Fruit fly (Drosophila melanogaster) whole organism, prepupa: Measurements from ENCODE around the gene PH4alphaNE3.

ENCODE experiments used
- CG10631 ChIP-seq: fragments of 200-800 bp; sonication (Bioruptor generic); optimal IDR thresholded peaks from 2 replicates; lab custom pipeline; 2016; ENCODE audit warnings: missing biosample characterization, missing genetic modification characterization
- CG11294 ChIP-seq: fragments of 200-800 bp; sonication (Bioruptor generic); IDR thresholded peaks from 2 replicates; pipeline ENCODE4 v1.3.6; 2022; ENCODE audit warnings: missing biosample characterization, missing genetic modification characterization
- CG1621 ChIP-seq: fragments of 200-800 bp; sonication (Bioruptor generic); optimal IDR thresholded peaks from 3 replicates; lab custom pipeline; 2018; ENCODE audit warnings: missing biosample characterization, mild to moderate bottlenecking, missing genetic modification characterization
- CG16779 ChIP-seq: fragments of 200-800 bp; sonication (Bioruptor generic); optimal IDR thresholded peaks from 3 replicates; lab custom pipeline; 2017; ENCODE audit warnings: missing biosample characterization, mild to moderate bottlenecking, missing genetic modification characterization
- CG31627 ChIP-seq: fragments of 200-800 bp; sonication (Bioruptor generic); optimal IDR thresholded peaks from 3 replicates; lab custom pipeline; 2016; ENCODE audit warnings: missing biosample characterization, missing genetic modification characterization
- CG32006 ChIP-seq: fragments of 200-800 bp; sonication (Bioruptor generic); optimal IDR thresholded peaks from 3 replicates; lab custom pipeline; 2017; ENCODE audit warnings: missing biosample characterization, mild to moderate bottlenecking, missing genetic modification characterization
- CG3919 ChIP-seq: fragments of 200-800 bp; sonication (Bioruptor generic); optimal IDR thresholded peaks from 3 replicates; lab custom pipeline; 2016; ENCODE audit warnings: missing biosample characterization, missing genetic modification characterization
- CG6276 ChIP-seq: fragments of 200-800 bp; sonication (Bioruptor generic); optimal IDR thresholded peaks from 2 replicates; lab custom pipeline; 2017; ENCODE audit warnings: missing biosample characterization, mild to moderate bottlenecking, missing genetic modification characterization
- CG6792 ChIP-seq: fragments of 200-800 bp; sonication (Bioruptor generic); optimal IDR thresholded peaks from 3 replicates; lab custom pipeline; 2016; ENCODE audit warnings: missing biosample characterization, missing genetic modification characterization
- CG6854 ChIP-seq: fragments of 200-800 bp; sonication (Bioruptor generic); optimal IDR thresholded peaks from 2 replicates; lab custom pipeline; 2017; ENCODE audit warnings: missing biosample characterization, mild to moderate bottlenecking, missing genetic modification characterization
- CG7368 ChIP-seq: fragments of 200-800 bp; sonication (Bioruptor generic); optimal IDR thresholded peaks from 3 replicates; lab custom pipeline; 2016; ENCODE audit warnings: missing biosample characterization, missing genetic modification characterization
- CG8319 ChIP-seq: fragments of 200-800 bp; sonication (Bioruptor generic); optimal IDR thresholded peaks from 3 replicates; lab custom pipeline; 2016; ENCODE audit warnings: missing biosample characterization, missing genetic modification characterization
- CG8632 ChIP-seq: fragments of 200-800 bp; sonication (Bioruptor generic); optimal IDR thresholded peaks from 3 replicates; lab custom pipeline; 2016; ENCODE audit warnings: missing biosample characterization, missing genetic modification characterization
- CG9139 ChIP-seq: fragments of 200-800 bp; sonication (Bioruptor generic); optimal IDR thresholded peaks from 3 replicates; lab custom pipeline; 2017; ENCODE audit warnings: missing biosample characterization, mild to moderate bottlenecking, missing genetic modification characterization
- Eip78C ChIP-seq: fragments of 200-800 bp; sonication (Bioruptor generic); peaks from one replicate; lab custom pipeline; 2016; ENCODE audit warnings: missing biosample characterization, missing genetic modification characterization
- Ets96B ChIP-seq: fragments of 200-800 bp; optimal IDR thresholded peaks from 2 replicates; lab custom pipeline; 2019; ENCODE audit warnings: missing biosample characterization, mild to moderate bottlenecking, missing genetic modification characterization, moderate library complexity
- Gug ChIP-seq: fragments of 200-800 bp; sonication (Bioruptor generic); IDR thresholded peaks from 2 replicates; pipeline ENCODE4 v1.3.6; 2022; ENCODE audit warnings: missing biosample characterization, missing genetic modification characterization
- Hr39 ChIP-seq: fragments of 200-800 bp; sonication (Bioruptor generic); optimal IDR thresholded peaks from 2 replicates; lab custom pipeline; 2016; ENCODE audit warnings: missing biosample characterization, missing genetic modification characterization
- Hr4 ChIP-seq: fragments of 200-800 bp; sonication (Bioruptor generic); optimal IDR thresholded peaks from 3 replicates; lab custom pipeline; 2016; ENCODE audit warnings: missing biosample characterization, missing genetic modification characterization
- Lpt ChIP-seq: fragments of 200-800 bp; sonication (Bioruptor generic); optimal IDR thresholded peaks from 3 replicates; lab custom pipeline; 2016; ENCODE audit warnings: missing biosample characterization, missing genetic modification characterization
- Met ChIP-seq: fragments of 200-800 bp; sonication (Bioruptor generic); optimal IDR thresholded peaks from 3 replicates; lab custom pipeline; 2016; ENCODE audit warnings: missing biosample characterization, missing genetic modification characterization
- Smox ChIP-seq: fragments of 200-800 bp; sonication (Bioruptor generic); optimal IDR thresholded peaks from 3 replicates; lab custom pipeline; 2016; ENCODE audit warnings: missing biosample characterization, missing genetic modification characterization
- Sox102F ChIP-seq: fragments of 200-800 bp; sonication (Bioruptor generic); optimal IDR thresholded peaks from 2 replicates; lab custom pipeline; 2016; ENCODE audit warnings: missing biosample characterization, mild to moderate bottlenecking, missing genetic modification characterization
- achi ChIP-seq: fragments of 200-800 bp; sonication (Bioruptor generic); optimal IDR thresholded peaks from 3 replicates; lab custom pipeline; 2016; ENCODE audit warnings: missing biosample characterization, missing genetic modification characterization
- acj6 ChIP-seq: fragments of 200-800 bp; sonication (Bioruptor generic); optimal IDR thresholded peaks from 3 replicates; lab custom pipeline; 2016; ENCODE audit warnings: missing biosample characterization, missing genetic modification characterization
- cyc ChIP-seq: fragments of 200-800 bp; sonication (Bioruptor generic); optimal IDR thresholded peaks from 3 replicates; lab custom pipeline; 2016; ENCODE audit warnings: missing biosample characterization, missing genetic modification characterization
- fd59A ChIP-seq: fragments of 200-800 bp; sonication (Bioruptor generic); optimal IDR thresholded peaks from 2 replicates; lab custom pipeline; 2017; ENCODE audit warnings: missing biosample characterization, mild to moderate bottlenecking, missing genetic modification characterization, missing genetic modification reagents
- fd85E ChIP-seq: fragments of 200-800 bp; sonication (Bioruptor generic); optimal IDR thresholded peaks from 3 replicates; lab custom pipeline; 2016; ENCODE audit warnings: missing biosample characterization, missing genetic modification characterization
- fkh ChIP-seq: fragments of 200-800 bp; sonication (Bioruptor generic); optimal IDR thresholded peaks from 3 replicates; lab custom pipeline; 2017; ENCODE audit warnings: missing biosample characterization, mild to moderate bottlenecking, missing genetic modification characterization, moderate library complexity
- lz ChIP-seq: fragments of 200-800 bp; sonication (Bioruptor generic); optimal IDR thresholded peaks from 3 replicates; lab custom pipeline; 2016; ENCODE audit warnings: missing biosample characterization, missing genetic modification characterization
- salr ChIP-seq, 2 experiments: fragments of 200-800 bp; sonication (Bioruptor generic); optimal IDR thresholded peaks; 3 replicates each; lab custom pipeline; 2016 to 2018; ENCODE audit warnings: missing biosample characterization in 2 of 2, missing genetic modification characterization in 2 of 2, mild to moderate bottlenecking in 1 of 2
- spab ChIP-seq: fragments of 200-800 bp; sonication (Bioruptor generic); optimal IDR thresholded peaks from 2 replicates; lab custom pipeline; 2017; ENCODE audit warnings: missing biosample characterization, mild to moderate bottlenecking, missing genetic modification characterization, missing genetic modification reagents
- ss ChIP-seq, 2 experiments: fragments of 200-800 bp; sonication (Bioruptor generic); optimal IDR thresholded peaks; 2 replicates in 1 of 2; 3 replicates in 1 of 2; lab custom pipeline; 2017 to 2018; ENCODE audit warnings: mild to moderate bottlenecking in 2 of 2, missing biosample characterization in 2 of 2, missing genetic modification characterization in 2 of 2, moderate library complexity in 1 of 2
- svp ChIP-seq: fragments of 200-800 bp; sonication (Bioruptor generic); peaks from one replicate; lab custom pipeline; 2016; ENCODE audit warnings: missing biosample characterization, missing genetic modification characterization
- topi ChIP-seq: fragments of 200-800 bp; sonication (Bioruptor generic); optimal IDR thresholded peaks from 3 replicates; lab custom pipeline; 2016; ENCODE audit warnings: missing biosample characterization, missing genetic modification characterization

The PH4alphaNE3 gene

DNA sequence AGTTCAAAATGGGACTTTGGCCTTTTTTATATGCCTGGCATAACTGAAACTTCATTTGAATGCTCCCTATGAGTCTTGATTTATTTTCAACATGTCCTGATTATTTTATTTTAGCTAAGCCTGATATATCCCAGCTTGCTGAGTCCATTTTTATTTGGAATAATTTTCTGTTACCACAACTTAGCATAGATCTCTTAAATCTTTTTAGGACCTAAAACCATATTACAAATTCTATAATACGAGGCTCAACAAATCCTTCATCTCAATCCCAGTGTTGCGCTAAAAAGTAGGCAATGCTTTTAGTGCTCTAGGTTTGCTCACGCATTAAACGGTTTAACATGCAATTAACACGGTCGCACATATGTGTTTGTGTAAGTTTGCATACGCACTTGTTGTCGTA is 17.8 kb downstream of the PH4alphaNE3 start, which contains the start of gene CG44954:
TSS of gene CG44954 (minus strand) at position 101 of the 400 bp plus-strand sequence.
- TF ChIP-seq CG10631 (GFP tag; lab: Kevin White, UChicago) (no peak), CG6276 (GFP tag; lab: Kevin White, UChicago) (no peak), CG3919 (no peak), svp (GFP tag; lab: Kevin White, UChicago) (no peak)

- no peak for TF ChIP-seq salr (GFP tag; optimal IDR thresholded peaks at IDR 0.05; lab: Kevin White, UChicago)
- TF ChIP-seq spab: no peak
- TF ChIP-seq cyc (GFP tag; lab: Kevin White, UChicago): no peak
- no peak for TF ChIP-seq Ets96B (tag; lab: Kevin White, UChicago)
- no peak for TF ChIP-seq Eip78C (GFP tag; lab: Kevin White, UChicago)
- TF ChIP-seq ss (GFP tag; optimal IDR thresholded peaks at IDR 0.05; lab: Kevin White, UChicago): no peak
- no peak for TF ChIP-seq CG6276 (GFP tag; lab: Kevin White, UChicago)
- no peak for TF ChIP-seq lz (GFP tag; lab: Kevin White, UChicago)
- no peak for TF ChIP-seq CG7368 (GFP tag; lab: Kevin White, UChicago)
- TF ChIP-seq fkh (GFP tag; lab: Kevin White, UChicago): no peak
- TF ChIP-seq CG31627 (GFP tag; lab: Kevin White, UChicago): no peak
- no peak for TF ChIP-seq CG1621 (tag; lab: Kevin White, UChicago)
- TF ChIP-seq CG10631 (GFP tag; lab: Kevin White, UChicago): no peak
These were observed 24.9 kb downstream of the PH4alphaNE3 start, which contains the start of gene CG2267 for dm6 chr3R:30628928-30629327. Gene CG2267 (minus strand): TSS chr3R:30629028.

DNA sequence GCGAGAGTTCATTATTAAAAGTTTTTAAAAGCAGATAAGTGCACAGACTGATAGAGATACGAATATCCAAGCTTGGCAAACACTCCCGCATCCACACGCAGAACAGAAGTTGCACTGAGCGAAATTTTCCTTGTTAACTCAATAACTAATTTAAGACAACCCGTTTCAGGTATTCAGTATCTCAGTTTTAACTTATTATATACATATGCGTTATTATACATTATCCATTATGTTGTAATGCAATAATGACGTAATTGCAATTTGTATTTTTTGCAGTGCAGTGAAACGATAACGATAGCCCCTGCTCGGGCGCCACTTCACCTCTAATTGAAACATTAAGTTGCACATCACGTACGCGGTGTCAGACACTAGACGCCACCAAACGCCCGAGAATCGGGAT is 39.3 kb downstream of the PH4alphaNE3 start:
- TF ChIP-seq CG31627 (GFP tag; lab: Kevin White, UChicago) (no peak), CG10631 (GFP tag; lab: Kevin White, UChicago) (peak; percentile 9), CG3919 (peak; percentile 8), Hr39 (GFP tag; lab: Kevin White, UChicago) (no peak), topi (no peak), fd59A (GFP tag; lab: Kevin White, UChicago) (no peak), CG32006 (GFP tag; lab: Kevin White, UChicago) (peak; percentile 6), cyc (GFP tag; lab: Kevin White, UChicago) (no peak), svp (GFP tag; lab: Kevin White, UChicago) (peak; percentile 6)
- TF ChIP-seq, all 60 proteins: peak for 4

DNA sequence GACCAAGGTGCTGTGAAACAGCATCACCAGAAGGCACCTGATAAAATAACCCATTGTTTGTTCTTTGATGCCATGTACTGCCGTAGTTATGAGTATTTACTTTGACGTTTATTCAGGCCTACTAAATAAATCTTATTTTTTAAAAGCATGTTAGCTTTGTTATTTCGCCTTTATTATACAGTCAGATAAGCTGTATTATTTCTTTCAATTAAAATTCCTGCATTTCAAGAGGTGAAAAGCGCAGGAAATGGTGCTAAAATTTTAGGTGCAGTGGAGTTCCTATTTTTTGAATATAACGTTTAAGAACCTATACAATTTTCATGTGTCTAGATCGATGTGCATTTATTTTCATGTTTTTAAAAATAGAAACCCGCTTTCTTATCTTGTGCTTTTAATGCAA is 41.8 kb downstream of the PH4alphaNE3 start, which contains the start of gene CG31013:
TSS of gene CG31013 (minus strand) at position 101 of the 400 bp plus-strand sequence.
- TF ChIP-seq CG11294 (GFP tag; lab: Robert Waterston, UW) (no peak), Gug (GFP tag; lab: Robert Waterston, UW) (no peak), ss (GFP tag; optimal IDR thresholded peaks at IDR 0.05; lab: Kevin White, UChicago) (no peak), CG6792 (GFP tag; lab: Kevin White, UChicago) (no peak), Hr4 (GFP tag; lab: Kevin White, UChicago) (no peak), fkh (GFP tag; lab: Kevin White, UChicago) (no peak), Smox (GFP tag; lab: Kevin White, UChicago) (no peak), achi (GFP tag; lab: Kevin White, UChicago) (no peak), fd85E (GFP tag; lab: Kevin White, UChicago) (no peak), Lpt (GFP tag; lab: Kevin White, UChicago) (no peak), CG9139 (no peak), Sox102F (GFP tag; lab: Kevin White, UChicago) (no peak), CG8319 (GFP tag; lab: Kevin White, UChicago) (no peak), CG16779 (no peak), CG6854 (GFP tag; lab: Kevin White, UChicago) (no peak), acj6 (no peak), CG8632 (GFP tag; lab: Kevin White, UChicago) (no peak), CG10631 (GFP tag; lab: Kevin White, UChicago) (no peak), Met (GFP tag; lab: Kevin White, UChicago) (no peak), spab (no peak)
